Worm (Caenorhabditis elegans) whole organism, L3 larva: Measurements from ENCODE around the gene zhit-2.

ENCODE experiments used
- R02D3.7 ChIP-seq: fragments of 150-350 bp; optimal IDR thresholded peaks from 2 replicates; lab custom pipeline; 2014; ENCODE audit warnings: missing biosample characterization, missing genetic modification characterization
- ZK546.5 ChIP-seq: sonication (generic microtip); optimal IDR thresholded peaks from 2 replicates; lab custom pipeline; 2017; ENCODE audit warnings: missing biosample characterization, missing genetic modification characterization
- aly-2 ChIP-seq: fragments of 150-350 bp; optimal IDR thresholded peaks from 2 replicates; lab custom pipeline; 2014; ENCODE audit warnings: missing biosample characterization, missing genetic modification characterization
- ama-1 ChIP-seq: fragments of 150-350 bp; optimal IDR thresholded peaks from 2 replicates; lab custom pipeline; 2018
- ceh-16 ChIP-seq: sonication (generic microtip); optimal IDR thresholded peaks from 2 replicates; lab custom pipeline; 2017; ENCODE audit warnings: missing biosample characterization, missing genetic modification characterization
- ceh-28 ChIP-seq: fragments of 150-350 bp; optimal IDR thresholded peaks from 2 replicates; lab custom pipeline; 2014; ENCODE audit warnings: missing biosample characterization, missing genetic modification reagents, missing genetic modification characterization
- daf-12 ChIP-seq: fragments of 150-350 bp; optimal IDR thresholded peaks from 2 replicates; lab custom pipeline; 2014; ENCODE audit warnings: missing biosample characterization, missing genetic modification reagents, missing genetic modification characterization
- egl-5 ChIP-seq: fragments of 150-350 bp; optimal IDR thresholded peaks from 2 replicates; lab custom pipeline; 2017; ENCODE audit warnings: missing biosample characterization, missing genetic modification reagents, missing genetic modification characterization, inconsistent platforms
- elt-1 ChIP-seq: fragments of 150-350 bp; optimal IDR thresholded peaks from 2 replicates; lab custom pipeline; 2014; ENCODE audit warnings: missing biosample characterization, missing genetic modification characterization
- elt-2 ChIP-seq: sonication (generic microtip); optimal IDR thresholded peaks from 2 replicates; lab custom pipeline; 2016; ENCODE audit warnings: missing genetic modification reagents, mild to moderate bottlenecking, missing genetic modification characterization, missing compliant biosample characterization
- eor-1 ChIP-seq, 2 experiments: fragments of 150-350 bp; optimal IDR thresholded peaks; 2 replicates each; lab custom pipeline; 2014 to 2018; ENCODE audit warnings: missing biosample characterization in 2 of 2, missing genetic modification characterization in 2 of 2
- fos-1 ChIP-seq: fragments of 150-350 bp; optimal IDR thresholded peaks from 2 replicates; lab custom pipeline; 2014; ENCODE audit warnings: missing biosample characterization, missing genetic modification characterization
- hmg-11 ChIP-seq: sonication (generic microtip); optimal IDR thresholded peaks from 2 replicates; lab custom pipeline; 2016; ENCODE audit warnings: missing genetic modification characterization, missing compliant biosample characterization
- jun-1 ChIP-seq: fragments of 150-350 bp; optimal IDR thresholded peaks from 2 replicates; lab custom pipeline; 2014; ENCODE audit warnings: missing biosample characterization, missing genetic modification reagents, missing genetic modification characterization
- lin-15B ChIP-seq: fragments of 150-350 bp; optimal IDR thresholded peaks from 2 replicates; lab custom pipeline; 2014; ENCODE audit warnings: missing biosample characterization, missing genetic modification characterization
- lin-39 ChIP-seq: fragments of 150-350 bp; optimal IDR thresholded peaks from 2 replicates; lab custom pipeline; 2018; ENCODE audit warnings: missing biosample characterization, missing genetic modification reagents, missing genetic modification characterization
- mdl-1 ChIP-seq: fragments of 150-350 bp; optimal IDR thresholded peaks from 2 replicates; lab custom pipeline; 2014; ENCODE audit warnings: missing biosample characterization, missing genetic modification characterization
- mml-1 ChIP-seq: fragments of 150-350 bp; sonication (generic microtip); optimal IDR thresholded peaks from 3 replicates; lab custom pipeline; 2014; ENCODE audit warnings: missing biosample characterization, missing genetic modification characterization
- nfya-1 ChIP-seq: sonication (generic microtip); optimal IDR thresholded peaks from 2 replicates; lab custom pipeline; 2017; ENCODE audit warnings: missing genetic modification characterization, mild to moderate bottlenecking, missing compliant biosample characterization, antibody characterized with exemption, moderate library complexity; ENCODE audit not compliant: insufficient read depth
- nhr-11 ChIP-seq: fragments of 150-350 bp; optimal IDR thresholded peaks from 2 replicates; lab custom pipeline; 2014; ENCODE audit warnings: missing biosample characterization, missing genetic modification characterization
- nhr-12 ChIP-seq: fragments of 150-350 bp; optimal IDR thresholded peaks from 2 replicates; lab custom pipeline; 2014; ENCODE audit warnings: missing biosample characterization, missing genetic modification characterization
- nhr-237 ChIP-seq: fragments of 150-350 bp; optimal IDR thresholded peaks from 2 replicates; lab custom pipeline; 2014; ENCODE audit warnings: missing biosample characterization, missing genetic modification characterization
- nhr-25 ChIP-seq: sonication (generic microtip); optimal IDR thresholded peaks from 2 replicates; lab custom pipeline; 2017; ENCODE audit warnings: missing biosample characterization, missing genetic modification characterization
- nhr-28 ChIP-seq: fragments of 150-350 bp; optimal IDR thresholded peaks from 2 replicates; lab custom pipeline; 2014; ENCODE audit warnings: missing biosample characterization, missing genetic modification characterization
- nhr-43 ChIP-seq: sonication (generic microtip); optimal IDR thresholded peaks from 2 replicates; lab custom pipeline; 2016; ENCODE audit warnings: mild to moderate bottlenecking, missing genetic modification characterization, missing compliant biosample characterization; ENCODE audit not compliant: poor library complexity, severe bottlenecking
- nhr-77 ChIP-seq: fragments of 150-350 bp; optimal IDR thresholded peaks from 2 replicates; lab custom pipeline; 2014; ENCODE audit warnings: missing biosample characterization, missing genetic modification characterization
- pha-4 ChIP-seq: fragments of 150-350 bp; optimal IDR thresholded peaks from 2 replicates; lab custom pipeline; 2014; ENCODE audit warnings: missing biosample characterization, missing genetic modification reagents, missing genetic modification characterization
- pqm-1 ChIP-seq: fragments of 150-350 bp; optimal IDR thresholded peaks from 2 replicates; lab custom pipeline; 2017; ENCODE audit warnings: missing biosample characterization, missing genetic modification characterization, inconsistent platforms
- sea-2 ChIP-seq: fragments of 150-350 bp; sonication (generic microtip); optimal IDR thresholded peaks from 4 replicates; lab custom pipeline; 2014; ENCODE audit warnings: missing biosample characterization, missing genetic modification reagents, missing genetic modification characterization
- skn-1 ChIP-seq: fragments of 150-350 bp; optimal IDR thresholded peaks from 2 replicates; lab custom pipeline; 2014; ENCODE audit warnings: missing biosample characterization, missing genetic modification characterization
- snpc-4 ChIP-seq: fragments of 150-350 bp; optimal IDR thresholded peaks from 2 replicates; lab custom pipeline; 2014; ENCODE audit warnings: missing biosample characterization, missing genetic modification characterization
- tbx-2 ChIP-seq: sonication (generic microtip); optimal IDR thresholded peaks from 2 replicates; lab custom pipeline; 2016; ENCODE audit warnings: mild to moderate bottlenecking, missing genetic modification characterization, missing compliant biosample characterization
- zag-1 ChIP-seq: fragments of 150-350 bp; optimal IDR thresholded peaks from 2 replicates; lab custom pipeline; 2014; ENCODE audit warnings: missing biosample characterization, missing genetic modification characterization
- ztf-11 ChIP-seq: fragments of 150-350 bp; optimal IDR thresholded peaks from 2 replicates; lab custom pipeline; 2014; ENCODE audit warnings: missing biosample characterization, missing genetic modification characterization
- ztf-4 ChIP-seq: fragments of 150-350 bp; optimal IDR thresholded peaks from 2 replicates; lab custom pipeline; 2014; ENCODE audit warnings: missing biosample characterization, missing genetic modification characterization

Gene zhit-2

ce11 chrIII:4257896-4258295 lies 13.7 kb upstream of the zhit-2 start:
- no peak for TF ChIP-seq aly-2 (tag; lab: Kevin White, UChicago)
- no peak for TF ChIP-seq zag-1 (tag; lab: Kevin White, UChicago)
- TF ChIP-seq nhr-43 (tag; lab: Kevin White, UChicago), result no peak
- TF ChIP-seq lin-39, result no peak
- TF ChIP-seq hmg-11 (tag; lab: Kevin White, UChicago), result no peak
- TF ChIP-seq egl-5, result no peak
- no peak for TF ChIP-seq tbx-2
- TF ChIP-seq jun-1, result no peak
- TF ChIP-seq daf-12 (tag; lab: Kevin White, UChicago), result no peak
- TF ChIP-seq ztf-11 (tag; lab: Kevin White, UChicago), result no peak
- no peak for TF ChIP-seq ama-1
- TF ChIP-seq elt-2 (tag; lab: Kevin White, UChicago), result no peak
- no peak for TF ChIP-seq skn-1
- no peak for TF ChIP-seq nfya-1
- TF ChIP-seq snpc-4, result no peak
- no peak for TF ChIP-seq ZK546.5 (tag; lab: Kevin White, UChicago)
- no peak for TF ChIP-seq mdl-1 (tag; lab: Kevin White, UChicago)

- TF ChIP-seq ztf-11 (tag; lab: Kevin White, UChicago) (no peak), nhr-11 (tag; lab: Kevin White, UChicago) (no peak), nhr-12 (no peak), eor-1 (tag; optimal IDR thresholded peaks at IDR 0.05; lab: Kevin White, UChicago) (no peak), elt-1 (tag; lab: Kevin White, UChicago) (no peak), pha-4 (tag; lab: Kevin White, UChicago) (no peak), nhr-28 (no peak), nhr-25 (no peak), mml-1 (no peak), skn-1 (no peak), nhr-77 (no peak)
These were observed 3.4 kb upstream of the zhit-2 start, which contains the start of gene Y44F5A.1 for ce11 chrIII:4247571-4247970. Gene Y44F5A.1, minus strand, starts transcription at chrIII:4247671.

- TF ChIP-seq nhr-43 (tag; lab: Kevin White, UChicago) (no peak), lin-39 (no peak)
These were observed 724 bp downstream of the zhit-2 start, which contains the start of gene mrpl-21 for ce11 chrIII:4243461-4243860. Gene mrpl-21, minus strand, starts transcription at chrIII:4243561.

- TF ChIP-seq lin-15B (tag; lab: Kevin White, UChicago) (no peak), ceh-16 (tag; lab: Kevin White, UChicago) (no peak), sea-2 (GFP tag; lab: Kevin White, UChicago) (no peak), pha-4 (tag; lab: Kevin White, UChicago) (no peak), ZK546.5 (tag; lab: Kevin White, UChicago) (no peak), ztf-11 (tag; lab: Kevin White, UChicago) (no peak), elt-2 (tag; lab: Kevin White, UChicago) (no peak), fos-1 (tag; lab: Kevin White, UChicago) (no peak)
These were observed 1.8 kb downstream of the zhit-2 start, which contains the start of gene F43C1.7 for ce11 chrIII:4242225-4242862. Gene F43C1.7, minus strand, starts transcription at chrIII:4242575.

ce11 chrIII:4241181-4241580 lies 3.0 kb downstream of the zhit-2 start:
- TF ChIP-seq elt-1 (tag; lab: Kevin White, UChicago) (peak; percentile 59), zag-1 (tag; lab: Kevin White, UChicago) (no peak), R02D3.7 (tag; lab: Kevin White, UChicago) (no peak)

ce11 chrIII:4240126-4240525 lies 4.1 kb downstream of the zhit-2 start:
- TF ChIP-seq hmg-11 (tag; lab: Kevin White, UChicago), result no peak
- TF ChIP-seq ama-1, result no peak
- no peak for TF ChIP-seq R02D3.7 (tag; lab: Kevin White, UChicago)
- TF ChIP-seq jun-1, result peak; percentile 5
- peak; percentile 54 for TF ChIP-seq ceh-28 (tag; lab: Kevin White, UChicago)
- TF ChIP-seq zag-1 (tag; lab: Kevin White, UChicago), result no peak
- TF ChIP-seq nhr-237 (tag; lab: Kevin White, UChicago), result no peak
- peak; percentile 42 for TF ChIP-seq pha-4 (tag; lab: Kevin White, UChicago)
- TF ChIP-seq ztf-4 (tag; lab: Kevin White, UChicago), result no peak
- TF ChIP-seq pqm-1 (tag; lab: Kevin White, UChicago), result peak; percentile 81
- TF ChIP-seq elt-2 (tag; lab: Kevin White, UChicago), result peak; percentile 88
